Worm (Caenorhabditis elegans) whole organism, late embryonic: ENCODE results near the gene mdt-27.

Experiments used
- nhr-11 ChIP-seq: fragments of 150-350 bp; optimal IDR thresholded peaks from 2 replicates; lab custom pipeline; 2014; ENCODE audit warnings: missing biosample characterization, missing genetic modification characterization
- pha-4 ChIP-seq: fragments of 150-350 bp; optimal IDR thresholded peaks from 2 replicates; lab custom pipeline; 2018; ENCODE audit warnings: missing biosample characterization, missing genetic modification reagents, missing genetic modification characterization
- pqm-1 ChIP-seq: sonication (generic microtip); optimal IDR thresholded peaks from 2 replicates; lab custom pipeline; 2016; ENCODE audit warnings: missing genetic modification characterization, missing compliant biosample characterization

ce11 chrV:9162118-9162729, 51.2 kb downstream of the mdt-27 start:
- TF ChIP-seq pha-4 (no peak), pqm-1 (tag; lab: Kevin White, UChicago) (no peak), nhr-11 (tag; lab: Kevin White, UChicago) (no peak)
